Worm (Caenorhabditis elegans) whole organism, dauer: ENCODE results near the gene srz-12.
"Not testable (repeated sequence)": the region's sequence is repeated elsewhere in the genome, so short reads cannot be mapped to it uniquely, and the experiment has no call there.

Experiments used
- unc-62 ChIP-seq: sonication (generic microtip); optimal IDR thresholded peaks from 2 replicates; lab custom pipeline; 2017; ENCODE audit warnings: missing biosample characterization, missing genetic modification reagents, missing genetic modification characterization

Gene srz-12

DNA sequence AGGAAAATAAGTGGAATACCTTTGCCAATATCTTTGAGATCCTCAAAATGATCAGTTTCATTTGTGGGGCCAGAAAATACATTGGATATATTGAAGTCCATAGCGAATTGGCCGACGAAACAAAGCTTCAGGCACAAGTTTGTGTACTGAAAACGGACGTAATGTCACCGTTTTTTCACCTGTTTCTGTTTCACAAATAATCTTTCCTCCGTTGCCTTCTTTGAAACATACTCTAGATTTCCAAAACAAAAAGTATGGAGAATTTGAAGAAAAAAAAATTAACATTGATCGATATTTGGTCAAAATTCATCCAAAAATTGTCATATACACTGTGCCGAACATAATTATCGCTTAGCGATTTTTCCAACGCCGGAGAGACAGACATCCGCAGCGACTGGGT, at the start of gene srz-12:
Gene srz-12 (minus strand): TSS at position 101 of the 400 bp plus-strand sequence.
- TF ChIP-seq unc-62 (GFP tag; lab: Kevin White, UChicago): no peak

DNA sequence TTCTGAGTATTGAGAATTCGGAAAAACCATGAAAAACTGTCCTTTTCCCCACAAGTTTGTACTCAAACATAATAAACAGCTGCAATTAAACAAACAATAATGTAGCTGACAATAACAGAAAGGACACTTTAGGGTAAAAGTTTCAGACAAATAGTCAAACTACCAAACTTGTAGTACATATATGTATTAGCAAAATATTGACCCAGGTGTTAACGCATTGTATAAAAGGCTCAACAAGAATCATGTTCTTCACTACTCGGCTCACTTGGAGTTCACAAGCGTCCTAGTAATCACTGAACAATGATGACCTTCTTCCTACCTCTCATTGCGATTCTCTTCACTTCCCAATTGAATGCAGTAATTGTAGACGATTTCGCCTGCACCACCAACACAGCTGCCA, 49.3 kb upstream of the srz-12 start, which contains the start of gene F35E8.6:
Gene F35E8.6 (plus strand): TSS at position 301 of the 400 bp plus-strand sequence.
- TF ChIP-seq unc-62 (GFP tag; lab: Kevin White, UChicago): no peak

DNA sequence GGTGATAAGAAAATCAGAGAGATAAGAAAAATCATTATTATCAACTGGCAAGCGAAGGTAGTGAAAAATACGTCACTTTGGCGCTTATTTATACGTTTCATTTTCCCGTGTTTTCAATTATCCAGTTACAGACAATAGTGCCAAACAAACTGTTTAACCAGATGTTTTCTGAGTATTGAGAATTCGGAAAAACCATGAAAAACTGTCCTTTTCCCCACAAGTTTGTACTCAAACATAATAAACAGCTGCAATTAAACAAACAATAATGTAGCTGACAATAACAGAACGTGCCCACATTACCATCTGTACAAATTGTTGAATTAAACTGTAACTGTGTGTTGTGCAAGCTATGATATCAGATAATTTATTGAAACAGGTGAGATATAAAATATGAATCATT, 43.0 kb upstream of the srz-12 start, which contains the start of the genes F35E8.1 and F35E8.2:
Gene F35E8.1 (minus strand): TSS at position 101 of the 400 bp plus-strand sequence.
Gene F35E8.2 (plus strand): TSS at position 132 of the 400 bp plus-strand sequence.
- TF ChIP-seq unc-62 (GFP tag; lab: Kevin White, UChicago): not testable (repeated sequence)

DNA sequence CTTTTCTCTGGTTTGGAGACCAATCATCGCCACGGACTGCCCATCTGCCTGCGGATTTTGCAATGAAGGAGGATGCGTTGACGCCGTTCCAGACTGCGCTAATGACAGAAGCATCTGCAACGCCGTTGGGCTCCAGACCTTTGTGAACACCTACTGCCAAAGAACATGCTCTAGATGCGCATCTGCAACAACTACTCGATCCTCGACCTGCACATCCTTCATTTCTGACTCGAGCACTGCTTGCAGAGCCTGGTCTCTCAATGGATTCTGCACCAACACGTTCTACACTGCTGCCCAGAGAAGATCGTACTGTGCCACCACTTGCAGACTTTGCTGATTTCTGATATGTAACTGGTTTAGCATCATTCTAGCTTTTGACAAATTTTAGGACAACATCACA, 38.1 kb upstream of the srz-12 start:
- TF ChIP-seq unc-62 (GFP tag; lab: Kevin White, UChicago): no peak

DNA sequence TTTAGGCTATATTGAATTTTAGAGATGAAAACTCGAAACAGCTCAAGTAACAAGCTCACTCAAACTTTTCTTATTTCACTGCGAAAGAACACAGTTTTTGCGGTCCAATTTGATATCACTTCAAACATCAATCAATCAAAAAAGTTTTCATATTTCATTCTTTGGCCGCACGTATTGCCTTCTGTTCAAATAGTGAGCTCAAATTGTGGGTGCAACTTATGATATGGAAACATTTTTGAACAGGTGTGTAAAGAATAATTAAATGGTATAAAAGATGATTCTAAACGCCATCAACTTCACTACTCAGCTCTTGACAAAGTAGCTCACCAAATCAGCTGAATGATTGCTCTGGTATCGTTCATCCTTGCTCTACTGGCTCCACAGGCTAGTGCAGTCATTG, 37.2 kb upstream of the srz-12 start, which contains the start of gene T06C12.14:
Gene T06C12.14 (plus strand): TSS at position 301 of the 400 bp plus-strand sequence.
- no peak for TF ChIP-seq unc-62 (GFP tag; lab: Kevin White, UChicago)

DNA sequence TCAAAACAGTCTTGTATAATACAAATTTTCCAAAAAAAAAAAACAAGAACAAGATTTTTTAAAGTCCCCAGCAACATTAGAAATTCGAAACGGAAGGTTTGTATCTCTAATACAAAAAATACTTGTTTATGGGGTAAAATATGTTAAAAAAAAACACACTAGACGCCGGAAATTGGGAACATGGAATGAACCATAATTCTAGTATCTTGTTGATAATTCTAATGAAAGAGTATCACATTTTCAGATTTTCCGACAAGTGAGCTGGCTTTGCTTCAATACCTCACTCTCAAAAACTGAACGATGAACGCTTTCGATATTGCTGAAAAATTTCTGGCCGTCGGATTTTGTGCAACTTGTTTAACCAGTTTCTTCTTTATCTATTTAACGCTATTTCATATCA, 35.2 kb upstream of the srz-12 start, which contains the start of gene str-60:
Gene str-60 (plus strand): TSS at position 301 of the 400 bp plus-strand sequence.
- no peak for TF ChIP-seq unc-62 (GFP tag; lab: Kevin White, UChicago)

DNA sequence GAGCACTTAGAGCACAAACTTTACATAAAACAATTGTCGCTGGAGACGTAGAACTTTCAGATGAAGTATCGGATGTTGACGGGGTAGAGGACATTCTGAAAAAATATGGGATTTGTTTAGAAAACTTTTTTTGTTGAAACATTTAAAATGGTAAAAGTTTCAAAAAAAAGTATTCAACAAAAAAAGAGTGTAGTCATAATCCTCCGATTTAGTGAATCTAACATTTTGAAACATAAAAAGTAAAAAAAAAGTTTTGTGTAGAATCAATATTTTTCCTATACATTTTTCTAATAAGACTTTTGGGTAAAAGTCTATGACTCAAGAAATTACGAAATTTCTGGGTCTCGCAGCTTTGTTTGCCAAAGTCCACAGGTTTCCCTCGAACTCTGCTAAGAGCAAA, 34.2 kb upstream of the srz-12 start, which contains the start of gene nhr-213:
Gene nhr-213 (minus strand): TSS at position 101 of the 400 bp plus-strand sequence.
- TF ChIP-seq unc-62 (GFP tag; lab: Kevin White, UChicago): no peak

DNA sequence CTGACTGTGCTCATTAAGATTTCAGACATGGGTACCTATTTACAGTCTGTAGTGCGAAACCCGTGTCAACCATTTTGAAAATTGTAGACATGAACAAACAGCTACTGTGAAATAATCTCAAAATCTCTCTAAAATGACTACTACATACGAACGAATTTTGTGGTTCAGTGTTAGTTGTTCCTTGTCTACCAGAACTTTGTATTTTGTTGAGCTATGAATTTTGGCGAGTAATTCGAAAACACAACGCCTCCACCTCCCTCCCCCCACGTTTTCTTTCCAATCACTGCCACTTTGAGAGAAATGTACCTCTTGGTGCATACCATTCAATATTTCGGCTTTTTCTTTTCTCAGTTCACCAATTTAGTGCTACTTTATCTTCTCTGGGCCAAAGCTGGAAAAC, 30.2 kb upstream of the srz-12 start, which contains the start of gene T06C12.11:
Gene T06C12.11 (plus strand): TSS at position 301 of the 400 bp plus-strand sequence.
- no peak for TF ChIP-seq unc-62 (GFP tag; lab: Kevin White, UChicago)

DNA sequence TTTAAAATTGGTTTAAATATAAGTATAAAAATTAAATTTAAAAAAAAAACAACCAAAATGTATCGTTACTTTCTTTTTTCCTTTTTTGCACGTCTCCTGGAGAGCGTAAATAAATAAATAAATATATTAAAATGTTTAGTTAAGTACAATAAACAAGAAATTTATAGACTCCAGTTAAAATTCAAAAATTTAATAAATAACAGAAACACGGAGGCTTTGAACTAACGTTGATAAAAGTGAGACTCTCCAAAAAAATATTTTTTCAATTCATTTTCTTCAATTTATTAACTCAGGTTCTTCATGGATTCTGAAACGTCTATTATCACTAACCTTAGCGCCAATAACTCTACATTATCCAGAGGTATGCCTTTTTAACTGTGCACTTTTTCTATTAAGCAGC, 29.3 kb upstream of the srz-12 start, which contains the start of gene T06C12.12:
Gene T06C12.12 (plus strand): TSS at position 301 of the 400 bp plus-strand sequence.
- no peak for TF ChIP-seq unc-62 (GFP tag; lab: Kevin White, UChicago)

DNA sequence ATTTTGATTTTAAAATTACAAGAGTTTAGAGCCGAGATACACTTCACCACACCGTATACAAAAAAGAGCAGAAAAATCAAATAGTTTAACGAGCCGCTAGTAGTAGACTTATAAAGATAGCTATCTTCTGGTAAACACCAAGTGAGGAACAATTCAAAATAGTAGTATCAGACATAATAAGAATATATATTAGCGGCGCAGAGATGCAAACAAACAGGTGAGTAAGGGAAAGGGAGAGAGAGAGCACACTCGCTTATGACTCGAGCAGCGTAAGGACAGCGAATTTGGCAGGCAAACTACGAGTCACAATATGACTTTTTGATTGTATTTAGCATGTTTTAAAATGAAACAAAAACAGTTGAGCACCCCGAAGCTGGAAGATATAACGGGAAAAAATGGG, 28.8 kb upstream of the srz-12 start:
- TF ChIP-seq unc-62 (GFP tag; lab: Kevin White, UChicago): no peak

DNA sequence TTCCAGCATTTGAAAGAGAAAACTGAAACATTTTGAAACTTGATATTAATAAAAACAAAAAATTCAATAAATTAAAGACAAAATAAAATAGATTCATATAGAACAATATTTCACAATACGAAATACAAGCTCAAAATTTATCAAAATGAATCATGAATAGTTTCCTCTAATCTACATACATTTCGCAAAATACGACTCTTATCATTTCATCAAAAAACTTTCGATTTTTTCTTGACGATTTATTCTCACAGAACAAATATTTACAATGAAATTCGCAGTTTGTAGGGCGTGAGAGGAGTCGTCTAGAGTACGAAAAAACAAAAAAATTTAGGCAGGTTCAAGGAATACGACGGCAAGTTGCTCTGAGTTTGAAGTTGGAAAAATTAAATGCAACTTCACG, 27.6 kb upstream of the srz-12 start:
- no peak for TF ChIP-seq unc-62 (GFP tag; lab: Kevin White, UChicago)

DNA sequence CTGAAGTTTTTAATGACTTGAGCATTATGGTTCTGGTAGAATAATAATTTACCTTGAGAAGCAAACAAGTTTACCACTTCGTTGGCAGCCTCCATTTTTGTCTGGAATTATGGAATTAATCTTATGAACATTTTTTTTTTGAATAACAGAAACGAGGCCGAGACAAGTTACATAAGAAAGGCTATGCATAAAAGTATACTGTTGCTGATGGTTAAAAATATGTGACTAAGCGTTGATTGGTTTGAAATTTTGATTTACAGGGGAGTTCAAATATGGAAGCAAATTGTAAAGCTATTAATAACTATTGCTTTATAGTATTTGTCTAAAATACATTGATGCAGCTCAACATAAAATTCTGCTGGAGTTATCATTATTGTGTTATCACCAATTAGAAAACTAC, 26.3 kb upstream of the srz-12 start, which contains the start of gene cgt-1:
Gene cgt-1 (minus strand): TSS at position 101 of the 400 bp plus-strand sequence.
- no peak for TF ChIP-seq unc-62 (GFP tag; lab: Kevin White, UChicago)

DNA sequence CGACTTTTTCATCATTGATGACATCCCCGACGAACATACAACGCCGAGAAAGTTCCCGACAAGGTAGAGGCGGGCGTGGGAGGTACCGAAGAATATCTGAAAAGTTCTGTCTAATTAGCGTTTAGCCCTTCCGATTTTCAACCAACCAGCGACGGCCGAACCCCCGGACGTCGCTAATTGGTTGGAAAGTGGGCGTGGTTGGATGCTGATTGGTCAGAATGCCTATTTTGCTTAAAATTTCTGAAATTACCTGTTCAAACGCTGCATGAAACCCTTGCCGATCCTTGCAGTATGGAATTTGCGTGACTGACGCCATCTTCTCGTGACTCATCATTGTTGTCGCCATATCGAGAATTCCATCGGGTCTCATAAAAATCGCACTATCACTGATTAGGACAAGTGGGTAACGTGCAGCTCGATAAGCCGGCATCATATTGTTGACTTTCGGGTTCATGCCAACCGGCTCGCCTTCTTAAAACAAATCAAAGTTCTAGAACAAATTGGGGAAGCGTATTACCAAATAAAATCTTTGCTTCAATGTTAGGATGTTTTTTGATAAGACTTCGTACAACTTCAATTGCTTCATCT, 25.3 kb upstream of the srz-12 start:
- no peak for TF ChIP-seq unc-62 (GFP tag; lab: Kevin White, UChicago)

DNA sequence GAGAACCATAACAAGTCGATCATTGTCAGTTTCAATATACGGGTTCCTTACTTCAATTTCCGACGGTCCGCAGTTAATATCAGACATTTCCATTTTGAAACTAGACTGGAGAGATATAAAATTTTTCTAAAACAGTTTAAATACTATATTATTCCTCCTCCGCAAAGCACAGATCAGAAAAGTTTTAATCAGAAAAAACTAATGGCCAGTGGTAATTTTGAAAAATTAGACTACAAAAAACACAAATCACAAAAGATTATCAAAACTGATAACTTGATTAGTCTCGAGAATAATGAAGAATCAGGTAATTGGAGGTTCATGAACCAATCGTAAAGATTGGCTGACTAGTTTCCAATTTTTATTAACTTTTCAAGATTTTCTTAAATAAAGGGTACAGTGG, 23.5 kb upstream of the srz-12 start, which contains the start of gene T06C12.9:
Gene T06C12.9 (minus strand): TSS at position 101 of the 400 bp plus-strand sequence.
- no peak for TF ChIP-seq unc-62 (GFP tag; lab: Kevin White, UChicago)

DNA sequence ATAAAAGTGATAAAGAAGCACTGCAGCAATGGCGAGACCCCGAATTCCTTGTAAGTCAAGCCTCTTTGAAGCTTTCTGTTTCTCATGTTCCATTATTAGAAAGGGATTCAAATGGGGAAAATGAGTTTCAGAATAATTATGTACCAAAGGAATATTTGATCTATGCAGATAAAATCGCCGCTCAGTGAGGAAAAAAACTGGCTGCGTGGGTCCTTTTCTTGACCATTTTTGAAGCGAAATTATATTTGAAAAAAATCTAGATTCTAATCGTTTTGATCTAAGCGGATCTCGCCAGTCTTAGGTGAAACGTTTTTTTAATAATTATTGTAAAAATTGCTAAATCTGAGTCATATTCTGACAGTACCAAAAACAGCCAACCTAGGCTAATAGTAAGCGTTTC, 22.2 kb upstream of the srz-12 start, which contains the start of gene oac-42:
Gene oac-42 (minus strand): TSS at position 101 of the 400 bp plus-strand sequence.
- no peak for TF ChIP-seq unc-62 (GFP tag; lab: Kevin White, UChicago)

DNA sequence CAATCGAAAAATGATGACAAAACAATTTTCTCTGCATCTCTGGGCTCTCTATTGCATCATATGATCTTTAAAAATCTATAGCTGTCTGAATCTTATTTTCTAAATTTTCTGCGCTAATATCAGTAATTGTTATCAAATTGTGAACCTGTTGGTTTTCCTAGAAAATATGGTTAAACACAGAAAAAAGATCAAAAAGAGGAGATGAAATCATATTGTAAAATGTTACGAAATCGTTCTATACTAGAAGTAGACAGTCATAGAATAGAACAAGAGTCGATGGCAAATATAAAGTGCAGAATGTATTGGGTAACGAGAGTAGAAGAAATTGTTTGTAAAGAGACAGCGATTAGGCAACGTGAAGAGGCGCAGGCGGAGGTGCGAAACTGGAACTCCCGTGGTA, 18.2 kb upstream of the srz-12 start:
- no peak for TF ChIP-seq unc-62 (GFP tag; lab: Kevin White, UChicago)
